Worm (Caenorhabditis elegans) whole organism, L4/young adult: ENCODE results near the gene C25H3.14.

Experiments
- W03F9.2 ChIP-seq: fragments of 150-350 bp; optimal IDR thresholded peaks from 2 replicates; lab custom pipeline; 2014; ENCODE audit warnings: missing biosample characterization, missing genetic modification characterization
- dao-5 ChIP-seq: sonication (generic microtip); optimal IDR thresholded peaks from 2 replicates; lab custom pipeline; 2016; ENCODE audit warnings: missing genotype, missing genetic modification characterization, moderate library complexity, missing compliant biosample characterization
- him-1 ChIP-seq: sonication (generic microtip); optimal IDR thresholded peaks from 2 replicates; lab custom pipeline; 2016; ENCODE audit warnings: missing genotype, missing genetic modification reagents, missing genetic modification characterization, missing compliant biosample characterization

DNA sequence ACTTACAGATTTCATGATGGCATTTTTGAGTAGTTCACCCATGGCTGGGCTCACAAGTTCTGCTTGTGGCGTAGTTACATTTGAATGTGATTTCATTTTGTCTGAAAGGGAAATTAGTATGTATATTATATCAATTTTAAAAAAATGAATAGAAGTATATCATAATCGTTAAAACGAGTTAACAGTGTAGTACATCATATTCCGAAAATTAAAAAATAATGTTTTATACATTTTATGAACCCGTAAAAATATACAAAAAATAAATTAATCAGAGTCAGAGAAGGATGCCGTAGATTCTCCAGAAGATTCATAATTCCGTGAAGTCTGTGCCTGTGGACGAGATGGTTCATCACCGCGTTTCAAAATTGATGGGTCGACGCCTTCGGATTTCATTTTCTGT is 48.0 kb upstream of the C25H3.14 start, which contains the start of gene F59E12.9:
- TF ChIP-seq dao-5 = no peak
- no peak for TF ChIP-seq W03F9.2 (tag; lab: Kevin White, UChicago)
- TF ChIP-seq him-1 (tag; lab: Kevin White, UChicago) = no peak
